Worm (Caenorhabditis elegans) whole organism, L4 larva: ENCODE results near the gene T16G1.9.

Experiments used
- R02D3.7 ChIP-seq: fragments of 150-350 bp; sonication (generic microtip); optimal IDR thresholded peaks from 3 replicates; lab custom pipeline; 2014; ENCODE audit warnings: missing biosample characterization, missing genetic modification characterization
- T20F7.1 ChIP-seq: fragments of 200-800 bp; sonication (Bioruptor generic); optimal IDR thresholded peaks from 2 replicates; lab custom pipeline; 2018; ENCODE audit warnings: mild to moderate bottlenecking, missing genetic modification characterization, missing compliant biosample characterization
- aha-1 ChIP-seq: fragments of 150-350 bp; peaks from one replicate; lab custom pipeline; 2014; ENCODE audit warnings: missing biosample characterization, missing genetic modification characterization
- ceh-20 ChIP-seq: fragments of 200-800 bp; sonication (Bioruptor generic); IDR thresholded peaks from 2 replicates; pipeline ENCODE4 v1.3.6; 2022; ENCODE audit warnings: missing genetic modification reagents, missing genetic modification characterization, missing compliant biosample characterization
- ceh-32 ChIP-seq: sonication (generic microtip); optimal IDR thresholded peaks from 2 replicates; lab custom pipeline; 2016; ENCODE audit warnings: mild to moderate bottlenecking, missing genetic modification characterization, missing compliant biosample characterization; ENCODE audit not compliant: poor library complexity
- ceh-82 ChIP-seq: sonication (generic microtip); optimal IDR thresholded peaks from 2 replicates; lab custom pipeline; 2017; ENCODE audit warnings: missing biosample characterization, missing genetic modification characterization
- daf-12 ChIP-seq: fragments of 150-350 bp; optimal IDR thresholded peaks from 2 replicates; lab custom pipeline; 2014; ENCODE audit warnings: missing biosample characterization, missing genetic modification reagents, missing genetic modification characterization
- daf-16 ChIP-seq, 3 experiments: sonication (generic microtip); optimal IDR thresholded peaks; 2 replicates each; lab custom pipeline; 2016 to 2017; ENCODE audit warnings: missing genetic modification characterization in 3 of 3, missing genetic modification reagents in 3 of 3, mild to moderate bottlenecking in 2 of 3, missing compliant biosample characterization in 2 of 3, missing biosample characterization in 1 of 3, moderate library complexity in 1 of 3
- dmd-6 ChIP-seq: fragments of 200-800 bp; sonication (Bioruptor generic); IDR thresholded peaks from 2 replicates; pipeline ENCODE4 v1.3.6; 2022; ENCODE audit warnings: missing genetic modification reagents, missing genetic modification characterization, missing compliant biosample characterization
- dpl-1 ChIP-seq: fragments of 150-350 bp; optimal IDR thresholded peaks from 2 replicates; lab custom pipeline; 2014; ENCODE audit warnings: missing biosample characterization, missing genetic modification reagents, missing genetic modification characterization
- dve-1 ChIP-seq: sonication (generic microtip); optimal IDR thresholded peaks from 2 replicates; lab custom pipeline; 2017; ENCODE audit warnings: antibody characterized with exemption, mild to moderate bottlenecking, missing genetic modification characterization, missing compliant biosample characterization; ENCODE audit not compliant: insufficient read depth
- egl-27 ChIP-seq: sonication (generic microtip); optimal IDR thresholded peaks from 3 replicates; lab custom pipeline; 2017; ENCODE audit warnings: missing biosample characterization, missing genetic modification reagents, missing genetic modification characterization
- hif-1 ChIP-seq, 2 experiments: sonication (generic microtip); optimal IDR thresholded peaks; 2 replicates each; lab custom pipeline; 2016 to 2017; ENCODE audit warnings: missing compliant biosample characterization in 2 of 2, missing genetic modification characterization in 2 of 2, missing genetic modification reagents in 2 of 2, missing genotype in 2 of 2, mild to moderate bottlenecking in 1 of 2
- hlh-30 ChIP-seq: sonication (generic microtip); optimal IDR thresholded peaks from 2 replicates; lab custom pipeline; 2017; ENCODE audit warnings: antibody characterized with exemption, mild to moderate bottlenecking, missing genetic modification characterization, missing compliant biosample characterization; ENCODE audit not compliant: insufficient read depth
- lin-1 ChIP-seq: fragments of 200-800 bp; sonication (Bioruptor generic); IDR thresholded peaks from 2 replicates; pipeline ENCODE4 v1.3.6; 2022; ENCODE audit warnings: missing genetic modification reagents, missing genetic modification characterization, missing compliant biosample characterization
- lin-15B ChIP-seq: fragments of 150-350 bp; sonication (generic microtip); optimal IDR thresholded peaks from 3 replicates; lab custom pipeline; 2014; ENCODE audit warnings: missing biosample characterization, missing genetic modification characterization
- lin-29 ChIP-seq: fragments of 200-800 bp; sonication (Bioruptor generic); IDR thresholded peaks from 2 replicates; pipeline ENCODE4 v1.3.6; 2022; ENCODE audit warnings: missing genetic modification reagents, missing genetic modification characterization, missing compliant biosample characterization
- lin-39 ChIP-seq: fragments of 150-350 bp; optimal IDR thresholded peaks from 2 replicates; lab custom pipeline; 2014; ENCODE audit warnings: missing biosample characterization, missing genetic modification reagents, missing genetic modification characterization
- lsy-2 ChIP-seq, 2 experiments: fragments of 150-350 bp in 1 of 2; sonication (generic microtip) in 1 of 2; optimal IDR thresholded peaks; 2 replicates each; lab custom pipeline; 2014 to 2017; ENCODE audit warnings: missing biosample characterization in 2 of 2, missing genetic modification characterization in 2 of 2
- mes-2 ChIP-seq: sonication (generic microtip); optimal IDR thresholded peaks from 2 replicates; lab custom pipeline; 2016; ENCODE audit warnings: missing genotype, mild to moderate bottlenecking, missing genetic modification characterization, missing compliant biosample characterization; ENCODE audit not compliant: poor library complexity, severe bottlenecking
- nhr-111 ChIP-seq: fragments of 200-800 bp; sonication (Bioruptor generic); optimal IDR thresholded peaks from 2 replicates; lab custom pipeline; 2018; ENCODE audit warnings: mild to moderate bottlenecking, missing genetic modification characterization, missing compliant biosample characterization
- nhr-28 ChIP-seq: fragments of 150-350 bp; optimal IDR thresholded peaks from 2 replicates; lab custom pipeline; 2014; ENCODE audit warnings: missing biosample characterization, missing genetic modification characterization
- nhr-6 ChIP-seq: fragments of 150-350 bp; optimal IDR thresholded peaks from 2 replicates; lab custom pipeline; 2014; ENCODE audit warnings: missing biosample characterization, missing genetic modification characterization
- pha-4 ChIP-seq, 2 experiments: fragments of 150-350 bp in 1 of 2; fragments of 200-800 bp in 1 of 2; sonication (Bioruptor generic) in 1 of 2; IDR thresholded peaks in 1 of 2; optimal IDR thresholded peaks in 1 of 2; 2 replicates each; pipeline versions ENCODE4 v1.3.6 to Lab custom; 2014 to 2022; ENCODE audit warnings: missing genetic modification characterization in 2 of 2, missing genetic modification reagents in 2 of 2, missing biosample characterization in 1 of 2, missing compliant biosample characterization in 1 of 2
- pqm-1 ChIP-seq: sonication (generic microtip); optimal IDR thresholded peaks from 2 replicates; lab custom pipeline; 2017; ENCODE audit warnings: missing biosample characterization, missing genetic modification characterization
- set-16 ChIP-seq: fragments of 200-800 bp; sonication (Bioruptor generic); IDR thresholded peaks from 2 replicates; pipeline ENCODE4 v1.3.6; 2022; ENCODE audit warnings: missing genetic modification reagents, missing genetic modification characterization, missing compliant biosample characterization
- skn-1 ChIP-seq: fragments of 150-350 bp; optimal IDR thresholded peaks from 2 replicates; lab custom pipeline; 2014; ENCODE audit warnings: missing biosample characterization, missing genetic modification characterization
- snpc-4 ChIP-seq: fragments of 150-350 bp; optimal IDR thresholded peaks from 2 replicates; lab custom pipeline; 2014; ENCODE audit warnings: missing biosample characterization, missing genetic modification characterization
- spr-3 ChIP-seq: fragments of 200-800 bp; sonication (Bioruptor generic); optimal IDR thresholded peaks from 2 replicates; lab custom pipeline; 2018; ENCODE audit warnings: mild to moderate bottlenecking, missing genetic modification characterization, missing compliant biosample characterization
- unc-130 ChIP-seq: sonication (generic microtip); optimal IDR thresholded peaks from 2 replicates; lab custom pipeline; 2016; ENCODE audit warnings: missing genetic modification reagents, missing genetic modification characterization, missing compliant biosample characterization
- unc-39 ChIP-seq: sonication (generic microtip); optimal IDR thresholded peaks from 2 replicates; lab custom pipeline; 2017; ENCODE audit warnings: missing biosample characterization, missing genetic modification characterization
- unc-62 ChIP-seq, 3 experiments: fragments of 150-350 bp in 1 of 3; sonication (generic microtip); optimal IDR thresholded peaks in 2 of 3; peaks in 1 of 3; 1 replicate in 1 of 3; 2 replicates in 2 of 3; lab custom pipeline; 2014 to 2017; ENCODE audit warnings: missing biosample characterization in 3 of 3, missing genetic modification characterization in 3 of 3, missing genetic modification reagents in 3 of 3, missing genotype in 1 of 3
- ztf-7 ChIP-seq: fragments of 150-350 bp; optimal IDR thresholded peaks from 2 replicates; lab custom pipeline; 2014; ENCODE audit warnings: missing biosample characterization, missing genetic modification characterization

T16G1.9 gene

ce11 chrV:12963192-12963591 is 12.5 kb upstream of the T16G1.9 start, which contains the start of gene hrg-9:
TSS of gene hrg-9 (minus strand) at chrV:12963343.
- TF ChIP-seq lin-15B (no peak), daf-16 (GFP tag; optimal IDR thresholded peaks at IDR 0.05; lab: Kevin White, UChicago) (peak in 1 of 2 experiments; percentile 47), daf-16 (tag; optimal IDR thresholded peaks at IDR 0.05; lab: Kevin White, UChicago) (peak; percentile 23), dve-1 (tag; lab: Kevin White, UChicago) (peak; percentile 52), nhr-28 (peak; percentile 37), ztf-7 (peak; percentile 95), egl-27 (tag; lab: Kevin White, UChicago) (no peak), hlh-30 (tag; lab: Kevin White, UChicago) (peak; percentile 38), lsy-2 (tag; optimal IDR thresholded peaks at IDR 0.05; lab: Kevin White, UChicago) (peak in 1 of 2 experiments; percentile 28), lin-1 (GFP tag; lab: Robert Waterston, UW) (no peak), skn-1 (tag; lab: Kevin White, UChicago) (no peak)

ce11 chrV:12961085-12961560 is 10.5 kb upstream of the T16G1.9 start, which contains the start of gene mpst-7:
TSS of gene mpst-7 (minus strand) at chrV:12961135.
- TF ChIP-seq nhr-6 (tag; lab: Kevin White, UChicago) = no peak
- peak; percentile 12 for TF ChIP-seq nhr-28
- TF ChIP-seq dmd-6 = no peak
- no peak for TF ChIP-seq set-16 (GFP tag; lab: Robert Waterston, UW)
- TF ChIP-seq pqm-1 (tag; lab: Kevin White, UChicago) = no peak
- no peak for TF ChIP-seq lsy-2 (tag; optimal IDR thresholded peaks at IDR 0.05; lab: Kevin White, UChicago)
- TF ChIP-seq lin-39 (tag; lab: Kevin White, UChicago) = no peak
- no peak for TF ChIP-seq ceh-82 (tag; lab: Kevin White, UChicago)
- TF ChIP-seq unc-62 (GFP tag; optimal IDR thresholded peaks at IDR 0.05 in 1 of 2; lab: Kevin White, UChicago) = peak in 1 of 2 experiments; percentile 25
- TF ChIP-seq unc-62 (tag; optimal IDR thresholded peaks at IDR 0.05; lab: Kevin White, UChicago) = no peak
- no peak for TF ChIP-seq snpc-4

- peak; percentile 76 for TF ChIP-seq aha-1 (tag; lab: Kevin White, UChicago)
- peak in 1 of 2 experiments; percentile 77 for TF ChIP-seq unc-62 (GFP tag; optimal IDR thresholded peaks at IDR 0.05 in 1 of 2; lab: Kevin White, UChicago)
- TF ChIP-seq unc-62 (tag; optimal IDR thresholded peaks at IDR 0.05; lab: Kevin White, UChicago) = no peak
- TF ChIP-seq spr-3 (GFP tag; lab: Kevin White, UChicago) = no peak
Measured at ce11 chrV:12954261-12954660, 3.6 kb upstream of the T16G1.9 start.

- TF ChIP-seq unc-62 (GFP tag; optimal IDR thresholded peaks at IDR 0.05 in 1 of 2; lab: Kevin White, UChicago) (peak in 1 of 2 experiments; percentile 24), unc-62 (tag; optimal IDR thresholded peaks at IDR 0.05; lab: Kevin White, UChicago) (no peak), ceh-82 (tag; lab: Kevin White, UChicago) (no peak)
Measured at ce11 chrV:12953702-12954101, 3.0 kb upstream of the T16G1.9 start, which contains the start of gene eif-3.K. TSS of gene eif-3.K (plus strand) at chrV:12954002.

- TF ChIP-seq daf-16 (GFP tag; optimal IDR thresholded peaks at IDR 0.05; lab: Kevin White, UChicago) (no peak), daf-16 (tag; optimal IDR thresholded peaks at IDR 0.05; lab: Kevin White, UChicago) (peak; percentile 6), pha-4 (GFP tag; IDR thresholded peaks at IDR 0.05; lab: Robert Waterston, UW) (no peak), pha-4 (tag; optimal IDR thresholded peaks at IDR 0.05; lab: Kevin White, UChicago) (no peak), aha-1 (tag; lab: Kevin White, UChicago) (peak; percentile 71), hif-1 (tag; optimal IDR thresholded peaks at IDR 0.05; lab: Kevin White, UChicago) (peak in 1 of 2 experiments; percentile 8), T20F7.1 (GFP tag; lab: Kevin White, UChicago) (peak; percentile 92), unc-130 (no peak), lsy-2 (tag; optimal IDR thresholded peaks at IDR 0.05; lab: Kevin White, UChicago) (peak in 1 of 2 experiments; percentile 55), lin-1 (GFP tag; lab: Robert Waterston, UW) (no peak), hlh-30 (tag; lab: Kevin White, UChicago) (peak; percentile 8), ceh-20 (GFP tag; lab: Robert Waterston, UW) (no peak), unc-39 (tag; lab: Kevin White, UChicago) (no peak), dve-1 (tag; lab: Kevin White, UChicago) (peak; percentile 17), R02D3.7 (tag; lab: Kevin White, UChicago) (no peak), mes-2 (peak; percentile 85), daf-12 (tag; lab: Kevin White, UChicago) (no peak), ceh-32 (no peak), lin-29 (no peak), nhr-6 (tag; lab: Kevin White, UChicago) (peak; percentile 80), dpl-1 (GFP tag; lab: Kevin White, UChicago) (peak; percentile 25), nhr-111 (no peak)
Measured at ce11 chrV:12952287-12952686, 1.6 kb upstream of the T16G1.9 start, which contains the start of gene pqn-68. TSS of gene pqn-68 (plus strand) at chrV:12952636.
